Fruit fly (Drosophila melanogaster) whole organism, prepupa: ENCODE data around the gene CG46317.

Experiments used
- Blimp-1 ChIP-seq: fragments of 200-800 bp; sonication (Bioruptor generic); optimal IDR thresholded peaks from 3 replicates; lab custom pipeline; 2017; ENCODE audit warnings: missing biosample characterization, missing genetic modification characterization, mild to moderate bottlenecking, moderate library complexity, missing genetic modification reagents
- CG10669 ChIP-seq: fragments of 200-800 bp; sonication (Bioruptor generic); optimal IDR thresholded peaks from 3 replicates; lab custom pipeline; 2018; ENCODE audit warnings: missing biosample characterization, mild to moderate bottlenecking, missing genetic modification characterization, moderate library complexity
- CG11294 ChIP-seq: fragments of 200-800 bp; sonication (Bioruptor generic); IDR thresholded peaks from 2 replicates; pipeline ENCODE4 v1.3.6; 2022; ENCODE audit warnings: missing biosample characterization, missing genetic modification characterization
- CG15336 ChIP-seq: fragments of 200-800 bp; sonication (Bioruptor generic); IDR thresholded peaks from 2 replicates; pipeline ENCODE4 v1.3.6; 2022; ENCODE audit warnings: missing biosample characterization, missing genetic modification characterization
- CG16779 ChIP-seq: fragments of 200-800 bp; sonication (Bioruptor generic); optimal IDR thresholded peaks from 3 replicates; lab custom pipeline; 2017; ENCODE audit warnings: missing biosample characterization, mild to moderate bottlenecking, missing genetic modification characterization
- CG3032 ChIP-seq: fragments of 200-800 bp; optimal IDR thresholded peaks from 2 replicates; lab custom pipeline; 2019; ENCODE audit warnings: missing biosample characterization, mild to moderate bottlenecking, missing genetic modification characterization, moderate library complexity
- CG31627 ChIP-seq: fragments of 200-800 bp; sonication (Bioruptor generic); optimal IDR thresholded peaks from 3 replicates; lab custom pipeline; 2016; ENCODE audit warnings: missing biosample characterization, missing genetic modification characterization
- CG32006 ChIP-seq: fragments of 200-800 bp; sonication (Bioruptor generic); optimal IDR thresholded peaks from 3 replicates; lab custom pipeline; 2017; ENCODE audit warnings: missing biosample characterization, mild to moderate bottlenecking, missing genetic modification characterization
- CG34406 ChIP-seq: fragments of 200-800 bp; sonication (Bioruptor generic); optimal IDR thresholded peaks from 3 replicates; lab custom pipeline; 2016; ENCODE audit warnings: missing biosample characterization, missing genetic modification characterization
- CG3919 ChIP-seq: fragments of 200-800 bp; sonication (Bioruptor generic); optimal IDR thresholded peaks from 3 replicates; lab custom pipeline; 2016; ENCODE audit warnings: missing biosample characterization, missing genetic modification characterization
- CG4318 ChIP-seq: fragments of 200-800 bp; sonication (Bioruptor generic); optimal IDR thresholded peaks from 3 replicates; lab custom pipeline; 2017; ENCODE audit warnings: missing biosample characterization, mild to moderate bottlenecking, missing genetic modification characterization
- CG6792 ChIP-seq: fragments of 200-800 bp; sonication (Bioruptor generic); optimal IDR thresholded peaks from 3 replicates; lab custom pipeline; 2016; ENCODE audit warnings: missing biosample characterization, missing genetic modification characterization
- CG6808 ChIP-seq: fragments of 200-800 bp; sonication (Bioruptor generic); optimal IDR thresholded peaks from 3 replicates; lab custom pipeline; 2017; ENCODE audit warnings: missing biosample characterization, missing genetic modification characterization, mild to moderate bottlenecking, moderate library complexity, missing genetic modification reagents
- CG6854 ChIP-seq: fragments of 200-800 bp; sonication (Bioruptor generic); optimal IDR thresholded peaks from 2 replicates; lab custom pipeline; 2017; ENCODE audit warnings: missing biosample characterization, mild to moderate bottlenecking, missing genetic modification characterization
- CG7368 ChIP-seq: fragments of 200-800 bp; sonication (Bioruptor generic); optimal IDR thresholded peaks from 3 replicates; lab custom pipeline; 2016; ENCODE audit warnings: missing biosample characterization, missing genetic modification characterization
- CG8119 ChIP-seq: fragments of 200-800 bp; sonication (Bioruptor generic); IDR thresholded peaks from 3 replicates; pipeline ENCODE4 v1.3.6; 2022; ENCODE audit warnings: missing biosample characterization, missing genetic modification characterization
- CG8319 ChIP-seq: fragments of 200-800 bp; sonication (Bioruptor generic); optimal IDR thresholded peaks from 3 replicates; lab custom pipeline; 2016; ENCODE audit warnings: missing biosample characterization, missing genetic modification characterization
- CG9139 ChIP-seq: fragments of 200-800 bp; sonication (Bioruptor generic); optimal IDR thresholded peaks from 3 replicates; lab custom pipeline; 2017; ENCODE audit warnings: missing biosample characterization, mild to moderate bottlenecking, missing genetic modification characterization
- Eip78C ChIP-seq: fragments of 200-800 bp; sonication (Bioruptor generic); peaks from one replicate; lab custom pipeline; 2016; ENCODE audit warnings: missing biosample characterization, missing genetic modification characterization
- Ets21C ChIP-seq: fragments of 200-800 bp; sonication (Bioruptor generic); optimal IDR thresholded peaks from 3 replicates; lab custom pipeline; 2016; ENCODE audit warnings: missing biosample characterization, missing genetic modification characterization
- Ets96B ChIP-seq: fragments of 200-800 bp; optimal IDR thresholded peaks from 2 replicates; lab custom pipeline; 2019; ENCODE audit warnings: missing biosample characterization, mild to moderate bottlenecking, missing genetic modification characterization, moderate library complexity
- Gug ChIP-seq: fragments of 200-800 bp; sonication (Bioruptor generic); IDR thresholded peaks from 2 replicates; pipeline ENCODE4 v1.3.6; 2022; ENCODE audit warnings: missing biosample characterization, missing genetic modification characterization
- Hr38 ChIP-seq: sonication (Bioruptor generic); optimal IDR thresholded peaks from 2 replicates; lab custom pipeline; 2016; ENCODE audit warnings: missing biosample characterization, missing genetic modification characterization
- Hr39 ChIP-seq: fragments of 200-800 bp; sonication (Bioruptor generic); optimal IDR thresholded peaks from 2 replicates; lab custom pipeline; 2016; ENCODE audit warnings: missing biosample characterization, missing genetic modification characterization
- Hr4 ChIP-seq: fragments of 200-800 bp; sonication (Bioruptor generic); optimal IDR thresholded peaks from 3 replicates; lab custom pipeline; 2016; ENCODE audit warnings: missing biosample characterization, missing genetic modification characterization
- Lpt ChIP-seq: fragments of 200-800 bp; sonication (Bioruptor generic); optimal IDR thresholded peaks from 3 replicates; lab custom pipeline; 2016; ENCODE audit warnings: missing biosample characterization, missing genetic modification characterization
- Met ChIP-seq: fragments of 200-800 bp; sonication (Bioruptor generic); optimal IDR thresholded peaks from 3 replicates; lab custom pipeline; 2016; ENCODE audit warnings: missing biosample characterization, missing genetic modification characterization
- Smox ChIP-seq: fragments of 200-800 bp; sonication (Bioruptor generic); optimal IDR thresholded peaks from 3 replicates; lab custom pipeline; 2016; ENCODE audit warnings: missing biosample characterization, missing genetic modification characterization
- Sox102F ChIP-seq: fragments of 200-800 bp; sonication (Bioruptor generic); optimal IDR thresholded peaks from 2 replicates; lab custom pipeline; 2016; ENCODE audit warnings: missing biosample characterization, mild to moderate bottlenecking, missing genetic modification characterization
- Sox14 ChIP-seq: fragments of 200-800 bp; sonication (Bioruptor generic); optimal IDR thresholded peaks from 3 replicates; lab custom pipeline; 2016; ENCODE audit warnings: missing biosample characterization, missing genetic modification characterization
- Sox15 ChIP-seq: fragments of 200-800 bp; sonication (Bioruptor generic); optimal IDR thresholded peaks from 3 replicates; lab custom pipeline; 2016; ENCODE audit warnings: missing biosample characterization, missing genetic modification characterization
- achi ChIP-seq: fragments of 200-800 bp; sonication (Bioruptor generic); optimal IDR thresholded peaks from 3 replicates; lab custom pipeline; 2016; ENCODE audit warnings: missing biosample characterization, missing genetic modification characterization
- acj6 ChIP-seq: fragments of 200-800 bp; sonication (Bioruptor generic); optimal IDR thresholded peaks from 3 replicates; lab custom pipeline; 2016; ENCODE audit warnings: missing biosample characterization, missing genetic modification characterization
- cyc ChIP-seq: fragments of 200-800 bp; sonication (Bioruptor generic); optimal IDR thresholded peaks from 3 replicates; lab custom pipeline; 2016; ENCODE audit warnings: missing biosample characterization, missing genetic modification characterization
- dac ChIP-seq: fragments of 200-800 bp; sonication (Bioruptor generic); optimal IDR thresholded peaks from 2 replicates; lab custom pipeline; 2017; ENCODE audit warnings: missing biosample characterization, mild to moderate bottlenecking, missing genetic modification characterization
- esn ChIP-seq: fragments of 200-800 bp; sonication (Bioruptor generic); optimal IDR thresholded peaks from 2 replicates; lab custom pipeline; 2016; ENCODE audit warnings: missing biosample characterization, mild to moderate bottlenecking, missing genetic modification characterization, moderate library complexity
- fd59A ChIP-seq: fragments of 200-800 bp; sonication (Bioruptor generic); optimal IDR thresholded peaks from 2 replicates; lab custom pipeline; 2017; ENCODE audit warnings: missing biosample characterization, mild to moderate bottlenecking, missing genetic modification characterization, missing genetic modification reagents
- fkh ChIP-seq: fragments of 200-800 bp; sonication (Bioruptor generic); optimal IDR thresholded peaks from 3 replicates; lab custom pipeline; 2017; ENCODE audit warnings: missing biosample characterization, mild to moderate bottlenecking, missing genetic modification characterization, moderate library complexity
- lz ChIP-seq: fragments of 200-800 bp; sonication (Bioruptor generic); optimal IDR thresholded peaks from 3 replicates; lab custom pipeline; 2016; ENCODE audit warnings: missing biosample characterization, missing genetic modification characterization
- net ChIP-seq: fragments of 200-800 bp; sonication (Bioruptor generic); optimal IDR thresholded peaks from 3 replicates; lab custom pipeline; 2016; ENCODE audit warnings: missing biosample characterization, missing genetic modification characterization
- pdm3 ChIP-seq: fragments of 200-800 bp; sonication (Bioruptor generic); optimal IDR thresholded peaks from 3 replicates; lab custom pipeline; 2016; ENCODE audit warnings: missing biosample characterization, missing genetic modification characterization
- spab ChIP-seq: fragments of 200-800 bp; sonication (Bioruptor generic); optimal IDR thresholded peaks from 2 replicates; lab custom pipeline; 2017; ENCODE audit warnings: missing biosample characterization, mild to moderate bottlenecking, missing genetic modification characterization, missing genetic modification reagents
- ss ChIP-seq, 2 experiments: fragments of 200-800 bp; sonication (Bioruptor generic); optimal IDR thresholded peaks; 2 replicates in 1 of 2; 3 replicates in 1 of 2; lab custom pipeline; 2017 to 2018; ENCODE audit warnings: mild to moderate bottlenecking in 2 of 2, missing biosample characterization in 2 of 2, missing genetic modification characterization in 2 of 2, moderate library complexity in 1 of 2
- svp ChIP-seq: fragments of 200-800 bp; sonication (Bioruptor generic); peaks from one replicate; lab custom pipeline; 2016; ENCODE audit warnings: missing biosample characterization, missing genetic modification characterization
- vri ChIP-seq: fragments of 200-800 bp; sonication (Bioruptor generic); optimal IDR thresholded peaks from 3 replicates; lab custom pipeline; 2016; ENCODE audit warnings: missing biosample characterization, mild to moderate bottlenecking, missing genetic modification characterization

CG46317 gene

DNA sequence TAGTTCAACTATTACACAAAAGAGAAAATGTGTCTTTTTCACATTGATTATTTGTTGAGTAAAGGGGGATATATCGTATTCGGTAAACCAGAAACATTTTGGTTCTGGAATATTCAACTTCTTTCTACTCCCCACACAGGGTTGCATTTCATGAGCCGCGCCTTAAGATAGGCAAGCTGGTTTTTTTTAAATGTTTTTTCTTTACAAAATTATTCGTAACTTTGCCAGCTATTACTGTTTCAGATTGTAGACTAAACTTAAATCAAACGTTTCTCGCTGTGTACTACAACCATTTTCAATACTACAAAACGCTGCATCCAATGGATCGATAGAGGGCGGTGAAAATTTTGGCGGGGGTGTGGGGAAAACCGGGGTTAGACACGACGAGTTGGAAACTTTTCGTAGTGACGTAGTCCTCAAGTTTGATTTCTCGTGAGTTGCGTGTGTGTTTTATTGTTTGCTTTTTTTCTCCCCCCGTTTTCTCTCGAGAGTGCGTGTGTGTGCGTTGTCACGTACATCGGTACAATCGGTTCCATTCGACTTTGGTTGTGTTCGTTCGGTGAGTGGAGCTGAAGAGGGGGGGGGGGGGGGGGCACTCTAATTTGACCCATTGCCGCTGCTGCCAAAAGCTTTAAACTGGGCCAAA, 47.4 kb upstream of the CG46317 start (continued):
- TF ChIP-seq CG6792 (GFP tag; lab: Kevin White, UChicago) = no peak
- TF ChIP-seq svp = no peak
- no peak for TF ChIP-seq CG11294 (GFP tag; lab: Robert Waterston, UW)
- peak; percentile 39 for TF ChIP-seq CG3919 (GFP tag; lab: Kevin White, UChicago)
- no peak for TF ChIP-seq ss (GFP tag; optimal IDR thresholded peaks at IDR 0.05; lab: Kevin White, UChicago)
- TF ChIP-seq Hr38 (GFP tag; lab: Kevin White, UChicago) = no peak
- TF ChIP-seq Smox (GFP tag; lab: Kevin White, UChicago) = no peak
- peak; percentile 66 for TF ChIP-seq CG15336 (GFP tag; lab: Robert Waterston, UW)
- TF ChIP-seq Lpt = peak; percentile 34
- TF ChIP-seq Hr4 (GFP tag; lab: Kevin White, UChicago) = peak; percentile 71
- no peak for TF ChIP-seq CG6854
- no peak for TF ChIP-seq Hr39 (GFP tag; lab: Kevin White, UChicago)
- no peak for TF ChIP-seq spab (GFP tag; lab: Kevin White, UChicago)
- TF ChIP-seq Gug (GFP tag; lab: Robert Waterston, UW) = no peak
- peak; percentile 51 for TF ChIP-seq CG6808 (GFP tag; lab: Kevin White, UChicago)
- TF ChIP-seq Ets96B = no peak
- peak; percentile 54; the same call in 2 of the 3 replicates for TF ChIP-seq CG8119 (GFP tag; lab: Robert Waterston, UW)
- peak; percentile 25 for TF ChIP-seq achi (GFP tag; lab: Kevin White, UChicago)
- no peak for TF ChIP-seq lz (GFP tag; lab: Kevin White, UChicago)
- peak; percentile 59 for TF ChIP-seq CG4318 (GFP tag; lab: Kevin White, UChicago)
- TF ChIP-seq Blimp-1 (GFP tag; lab: Kevin White, UChicago) = no peak
- TF ChIP-seq Eip78C (GFP tag; lab: Kevin White, UChicago) = peak; percentile 77
- no peak for TF ChIP-seq Sox102F
- TF ChIP-seq CG7368 (GFP tag; lab: Kevin White, UChicago) = no peak
- TF ChIP-seq fkh (GFP tag; lab: Kevin White, UChicago) = peak; percentile 18
- no peak for TF ChIP-seq Ets21C (GFP tag; lab: Kevin White, UChicago)
- no peak for TF ChIP-seq CG9139 (GFP tag; lab: Kevin White, UChicago)
- no peak for TF ChIP-seq CG16779 (tag; lab: Kevin White, UChicago)
- no peak for TF ChIP-seq Met

DNA sequence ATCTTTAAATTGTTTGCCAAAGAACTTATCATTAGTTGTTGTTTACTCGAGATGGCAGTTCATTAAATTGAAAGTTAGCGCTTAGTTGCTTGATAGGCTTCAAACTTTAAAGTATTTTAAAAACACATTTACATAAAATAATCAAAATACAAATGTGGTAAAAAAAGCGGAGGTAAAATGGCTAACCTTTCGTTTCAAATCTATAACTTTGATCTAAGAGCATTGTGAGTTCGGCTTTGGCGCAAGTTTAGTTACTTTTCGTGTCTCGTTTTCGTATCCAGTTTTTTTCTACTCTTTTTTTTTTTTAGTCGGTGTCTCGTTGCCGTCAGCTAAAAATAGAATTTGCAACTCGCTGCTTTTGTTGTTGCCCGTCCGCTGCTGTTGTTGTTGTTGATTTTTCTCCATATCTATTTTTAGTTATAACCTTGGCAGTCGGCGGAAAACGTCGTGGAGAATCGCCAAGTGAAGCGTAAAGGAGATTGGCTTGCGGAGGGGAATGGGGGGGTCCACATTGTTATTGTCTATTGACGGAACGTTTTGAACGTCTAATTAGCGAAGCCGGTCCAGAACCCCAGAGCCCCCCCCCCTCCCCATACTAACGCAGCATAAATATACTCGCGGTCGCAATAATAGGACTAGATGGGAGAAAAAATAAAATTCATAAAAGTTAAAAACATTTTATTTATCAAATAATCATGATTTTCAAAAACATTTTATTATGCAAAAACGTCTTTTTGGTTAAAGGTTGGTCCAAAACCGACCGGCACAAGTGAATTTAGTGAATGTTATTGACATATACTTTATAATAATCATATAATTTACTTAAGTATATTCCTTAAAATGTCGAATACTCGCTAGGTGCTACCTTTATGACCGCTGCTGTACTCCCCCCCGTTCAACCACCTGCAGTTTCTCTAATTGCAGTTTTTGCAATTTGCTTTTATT, 46.2 kb upstream of the CG46317 start:
- TF ChIP-seq CG4318 (GFP tag; lab: Kevin White, UChicago) = peak; percentile 69
- peak; percentile 47 for TF ChIP-seq pdm3 (GFP tag; lab: Kevin White, UChicago)
- TF ChIP-seq esn (GFP tag; lab: Kevin White, UChicago) = no peak
- TF ChIP-seq CG34406 (GFP tag; lab: Kevin White, UChicago) = peak; percentile 46
- TF ChIP-seq fd59A (GFP tag; lab: Kevin White, UChicago) = peak; percentile 67
- no peak for TF ChIP-seq cyc (GFP tag; lab: Kevin White, UChicago)
- no peak for TF ChIP-seq Smox (GFP tag; lab: Kevin White, UChicago)
- peak; percentile 80 for TF ChIP-seq CG16779 (tag; lab: Kevin White, UChicago)
- no peak for TF ChIP-seq CG31627 (GFP tag; lab: Kevin White, UChicago)
- peak; percentile 75 for TF ChIP-seq CG3032
- TF ChIP-seq CG7368 (GFP tag; lab: Kevin White, UChicago) = no peak
- TF ChIP-seq svp = no peak
- peak; percentile 80 for TF ChIP-seq Gug (GFP tag; lab: Robert Waterston, UW)
- TF ChIP-seq lz (GFP tag; lab: Kevin White, UChicago) = peak; percentile 2
- peak; percentile 69 for TF ChIP-seq acj6 (GFP tag; lab: Kevin White, UChicago)
- TF ChIP-seq achi (GFP tag; lab: Kevin White, UChicago) = peak; percentile 71
- TF ChIP-seq Hr38 (GFP tag; lab: Kevin White, UChicago) = no peak
- peak; percentile 61 for TF ChIP-seq CG3919 (GFP tag; lab: Kevin White, UChicago)
- peak; percentile 15 for TF ChIP-seq Met
- TF ChIP-seq vri (GFP tag; lab: Kevin White, UChicago) = no peak
- TF ChIP-seq fkh (GFP tag; lab: Kevin White, UChicago) = no peak
- TF ChIP-seq dac = peak; percentile 69
- TF ChIP-seq Sox15 = no peak
- no peak for TF ChIP-seq CG8319 (GFP tag; lab: Kevin White, UChicago)
- TF ChIP-seq net (GFP tag; lab: Kevin White, UChicago) = peak; percentile 16
- TF ChIP-seq Ets96B = peak; percentile 75
- TF ChIP-seq Hr4 (GFP tag; lab: Kevin White, UChicago) = peak; percentile 43
- TF ChIP-seq CG32006 = peak; percentile 91
- TF ChIP-seq Sox14 (GFP tag; lab: Kevin White, UChicago) = peak; percentile 39
- peak; percentile 66 for TF ChIP-seq CG10669 (GFP tag; lab: Kevin White, UChicago)
- peak; percentile 65 for TF ChIP-seq spab (GFP tag; lab: Kevin White, UChicago)
